Worm (Caenorhabditis elegans): Measurements from ENCODE around the gene F19B2.6.

DNA sequence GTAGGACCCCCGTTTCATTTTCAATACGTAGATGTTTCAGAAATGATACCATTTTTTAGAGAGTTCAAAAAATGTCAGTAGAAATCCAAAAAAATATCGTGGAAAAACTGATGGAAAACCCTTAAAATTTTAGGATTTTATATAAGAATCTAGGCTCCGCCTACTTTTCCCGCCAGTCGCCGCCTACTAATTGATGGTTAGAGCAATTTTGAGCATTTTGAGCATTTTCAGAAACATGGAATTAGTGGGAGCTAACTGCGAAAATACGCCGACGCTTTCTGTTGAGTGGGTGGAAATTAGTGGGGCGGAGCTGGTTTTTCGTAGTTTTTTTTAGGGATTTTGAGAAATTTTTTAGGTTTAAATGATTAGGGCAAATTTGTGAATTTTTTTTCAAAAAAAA lies 25.2 kb upstream of the F19B2.6 start, which contains the start of gene ssu-1:
- no peak for TF ChIP-seq ztf-3 (GFP tag; optimal IDR thresholded peaks at IDR 0.05)
- TF ChIP-seq attf-5 (GFP tag; optimal IDR thresholded peaks at IDR 0.05): no peak
- TF ChIP-seq K12H6.12 (tag; optimal IDR thresholded peaks at IDR 0.05): no peak
- TF ChIP-seq lsy-27 (tag; optimal IDR thresholded peaks at IDR 0.05; ENCODE audit: borderline replicate concordance, insufficient read depth): no peak
- no peak for TF ChIP-seq sdz-38 (tag; optimal IDR thresholded peaks at IDR 0.05)
